Worm (Caenorhabditis elegans) whole organism, midembryonic: ENCODE measurements around the gene patr-1.

ENCODE experiments used
- cog-1 ChIP-seq: sonication (generic microtip); optimal IDR thresholded peaks from 2 replicates; lab custom pipeline; 2016; ENCODE audit warnings: missing genetic modification characterization, missing compliant biosample characterization
- flt-1 ChIP-seq: fragments of 200-800 bp; sonication (Bioruptor generic); IDR thresholded peaks from 2 replicates; pipeline ENCODE4 v1.3.6; 2022; ENCODE audit warnings: missing genetic modification characterization, missing compliant biosample characterization
- klf-2 ChIP-seq: fragments of 200-800 bp; sonication (Bioruptor generic); conservative IDR thresholded peaks from 2 replicates; pipeline ENCODE4 v1.3.6; 2022; ENCODE audit warnings: missing genetic modification reagents, missing genetic modification characterization, missing compliant biosample characterization
- tab-1 ChIP-seq: fragments of 200-800 bp; sonication (Bioruptor generic); IDR thresholded peaks from 2 replicates; pipeline ENCODE4 v1.3.6; 2022; ENCODE audit warnings: missing genetic modification characterization, missing compliant biosample characterization
- ztf-23 ChIP-seq: fragments of 200-800 bp; sonication (Bioruptor generic); IDR thresholded peaks from 2 replicates; pipeline ENCODE4 v1.3.6; 2022; ENCODE audit warnings: missing genetic modification reagents, missing genetic modification characterization, missing compliant biosample characterization
- ztf-29 ChIP-seq: fragments of 200-800 bp; sonication (Bioruptor generic); IDR thresholded peaks from 2 replicates; pipeline ENCODE4 v1.3.6; 2022; ENCODE audit warnings: missing genetic modification reagents, missing genetic modification characterization, missing compliant biosample characterization

ce11 chrII:11729757-11730535 lies 47.8 kb downstream of the patr-1 start:
- TF ChIP-seq flt-1 (GFP tag; lab: Robert Waterston, UW): no peak
- TF ChIP-seq tab-1 (GFP tag; lab: Robert Waterston, UW): no peak
- TF ChIP-seq cog-1: no peak
- no peak for TF ChIP-seq ztf-29 (GFP tag; lab: Robert Waterston, UW)
- no peak for TF ChIP-seq klf-2 (GFP tag; lab: Robert Waterston, UW)
- no peak for TF ChIP-seq ztf-23 (GFP tag; lab: Robert Waterston, UW)
